Fruit fly (Drosophila melanogaster) whole organism, larva: Measurements from ENCODE around the gene Tgs1.

Experiments used
- noc ChIP-seq: fragments of 200-800 bp; sonication (Bioruptor generic); optimal IDR thresholded peaks from 3 replicates; lab custom pipeline; 2019; ENCODE audit warnings: missing biosample characterization, mild to moderate bottlenecking, missing genetic modification characterization, moderate library complexity

Tgs1 gene

DNA sequence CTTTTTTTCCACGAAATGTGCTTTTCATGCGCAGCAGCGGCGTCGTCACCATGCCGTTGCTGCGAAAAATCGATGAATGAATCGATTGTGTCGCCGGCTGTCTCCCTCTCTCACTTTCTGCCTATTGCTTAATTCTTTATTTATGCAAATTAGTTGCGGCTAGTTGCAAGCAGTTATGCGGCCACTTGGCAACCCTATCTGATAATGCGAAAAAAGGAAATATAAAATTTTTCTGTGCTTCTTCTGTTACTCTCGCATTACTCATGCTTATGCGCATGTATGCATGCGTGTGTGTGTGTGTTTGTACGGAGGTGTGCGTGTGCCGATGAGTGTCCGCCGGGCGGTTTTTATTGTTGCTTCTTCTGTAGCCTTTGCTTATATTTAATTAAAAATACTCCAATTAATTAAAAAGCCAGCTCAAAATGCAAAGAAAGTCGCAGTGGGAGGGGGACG is 11.6 kb upstream of the Tgs1 start:
- peak; percentile 4 for TF ChIP-seq noc (tag; lab: Kevin White, UChicago)

DNA sequence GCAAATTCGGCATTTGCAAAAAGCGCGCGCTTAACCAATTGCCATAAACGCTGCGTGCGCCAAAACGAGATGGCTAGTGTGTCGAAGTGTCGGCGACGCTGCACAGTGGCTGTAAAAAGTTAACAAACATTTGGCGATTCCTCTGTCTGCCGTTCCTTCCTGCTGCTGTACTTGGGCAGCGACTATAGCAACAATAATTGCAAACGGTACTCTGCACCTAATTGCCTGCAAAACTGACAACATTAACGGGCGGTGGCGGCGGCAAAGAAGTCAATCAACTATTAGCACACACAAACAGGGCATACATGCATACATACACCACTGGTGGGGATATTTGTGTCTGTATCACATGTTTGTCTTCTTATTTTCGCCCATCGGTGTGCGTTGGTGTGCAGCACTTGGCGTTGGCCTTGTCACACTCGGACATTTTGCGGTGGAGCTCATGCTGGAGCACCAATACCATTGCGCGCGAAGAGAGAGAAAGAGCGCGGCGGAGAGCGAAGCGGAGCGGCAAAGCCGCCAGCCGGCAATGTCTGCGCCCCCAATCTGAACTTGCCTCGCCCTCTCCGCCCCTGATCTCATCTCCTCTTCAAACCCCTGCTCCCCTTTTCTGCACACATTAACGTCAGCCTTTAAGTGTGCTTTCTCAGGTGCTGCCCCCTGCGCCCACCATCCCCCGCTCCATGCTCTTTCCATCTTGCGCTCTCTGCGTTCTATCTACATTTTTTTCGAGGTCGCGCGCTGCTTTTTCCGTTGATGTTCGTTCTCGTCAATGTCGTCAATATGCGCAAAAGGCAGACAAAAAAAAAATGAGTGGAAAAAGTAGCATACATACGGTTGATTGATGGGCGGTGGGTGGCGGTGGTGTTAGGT is 10.9 kb upstream of the Tgs1 start:
- TF ChIP-seq noc (tag; lab: Kevin White, UChicago), result peak; percentile 70

dm6 chr3R:18245044-18245596 is 10.2 kb upstream of the Tgs1 start:
- TF ChIP-seq noc (tag; lab: Kevin White, UChicago), result no peak

- no peak for TF ChIP-seq noc (tag; lab: Kevin White, UChicago)
Observed at dm6 chr3R:18246041-18246440, 9.3 kb upstream of the Tgs1 start.

DNA sequence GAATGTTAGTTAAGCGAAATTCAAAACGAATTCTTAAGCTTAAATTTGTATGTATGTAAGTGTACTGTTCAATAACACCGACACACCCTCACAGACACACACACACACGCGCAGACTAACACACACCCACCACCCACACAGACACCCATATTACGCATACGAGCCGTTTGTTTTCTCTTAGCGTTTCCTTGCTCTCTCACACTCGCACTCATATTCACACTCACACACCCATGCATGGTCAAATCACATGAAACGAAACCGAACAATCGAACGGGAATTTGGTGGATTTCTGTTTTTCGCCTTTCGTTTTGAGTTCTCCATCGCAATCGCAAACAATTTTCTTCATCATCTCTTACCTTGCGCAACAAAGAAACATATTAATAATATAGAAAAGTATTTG is 6.1 kb upstream of the Tgs1 start:
- no peak for TF ChIP-seq noc (tag; lab: Kevin White, UChicago)

dm6 chr3R:18250815-18251214 is 4.5 kb upstream of the Tgs1 start, which contains the start of gene CG18598:
TSS of gene CG18598 (plus strand) at chr3R:18251115.
- no peak for TF ChIP-seq noc (tag; lab: Kevin White, UChicago)

DNA sequence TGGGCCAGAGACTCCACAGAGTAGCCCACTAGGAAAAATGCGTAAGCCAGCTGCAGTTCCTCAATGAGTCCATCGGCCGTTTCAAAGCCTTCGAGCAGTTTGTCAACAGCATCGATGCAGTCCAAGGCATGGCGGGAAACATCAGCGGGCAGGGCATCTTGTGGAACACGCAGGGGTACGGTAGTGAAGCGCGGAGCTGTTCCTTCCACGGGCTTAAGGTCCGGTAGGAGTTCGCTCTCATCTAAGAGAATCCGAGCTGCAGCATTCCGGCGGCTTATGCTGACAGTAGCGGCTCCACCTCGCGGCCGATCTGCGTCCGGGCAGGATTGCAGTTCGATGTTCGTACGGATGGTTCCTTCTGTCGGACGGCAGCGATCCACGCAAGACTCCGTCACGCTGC is 3.5 kb upstream of the Tgs1 start:
- no peak for TF ChIP-seq noc (tag; lab: Kevin White, UChicago)

- TF ChIP-seq noc (tag; lab: Kevin White, UChicago), result no peak
Observed at dm6 chr3R:18252578-18252977, 2.8 kb upstream of the Tgs1 start, which contains the start of gene CG12320. TSS of gene CG12320 (minus strand) at chr3R:18252734.

dm6 chr3R:18260016-18260415 is 4.7 kb downstream of the Tgs1 start:
- no peak for TF ChIP-seq noc (tag; lab: Kevin White, UChicago)

DNA sequence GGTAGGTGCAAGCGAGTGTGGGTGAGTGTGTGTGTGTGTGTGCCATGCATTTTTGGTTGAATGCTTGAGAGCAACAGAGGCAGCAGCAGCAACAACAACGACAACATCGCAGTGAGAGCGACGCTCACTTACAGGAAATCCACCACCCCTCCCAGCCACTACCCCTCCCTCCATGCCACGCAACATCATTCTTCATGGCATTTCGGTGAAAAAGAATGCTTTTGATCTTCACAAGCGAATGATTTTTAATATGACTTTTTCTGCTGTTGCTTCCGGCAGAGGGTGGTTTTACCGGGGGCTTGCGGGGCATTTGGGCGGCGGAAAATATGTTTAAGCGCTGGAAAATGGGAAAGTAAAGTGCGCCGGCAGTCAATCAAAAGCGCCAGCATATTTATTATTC is 6.3 kb downstream of the Tgs1 start:
- no peak for TF ChIP-seq noc (tag; lab: Kevin White, UChicago)

dm6 chr3R:18265275-18265674 is 9.9 kb downstream of the Tgs1 start:
- no peak for TF ChIP-seq noc (tag; lab: Kevin White, UChicago)

DNA sequence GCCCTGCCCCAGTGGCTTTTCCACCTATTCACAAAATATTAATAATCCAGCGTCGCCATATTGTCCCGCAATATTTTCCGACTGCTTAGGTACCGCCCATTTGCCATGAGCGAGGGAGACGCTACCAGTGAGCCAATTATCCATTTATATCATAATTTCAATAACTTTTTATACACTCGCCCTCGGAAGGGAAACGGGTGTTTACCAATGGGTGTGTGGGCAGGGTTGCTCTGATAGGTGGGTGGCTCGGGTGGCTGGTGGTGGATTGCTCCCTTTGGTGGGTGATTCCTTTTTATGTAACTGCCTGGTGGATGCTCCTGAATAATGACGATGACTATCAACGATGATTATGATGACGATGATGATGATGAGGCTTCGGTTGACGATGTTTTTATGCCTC is 11.3 kb downstream of the Tgs1 start:
- no peak for TF ChIP-seq noc (tag; lab: Kevin White, UChicago)

- no peak for TF ChIP-seq noc (tag; lab: Kevin White, UChicago)
Observed at dm6 chr3R:18267489-18267888, 12.2 kb downstream of the Tgs1 start, which contains the start of gene CG18599. TSS of gene CG18599 (plus strand) at chr3R:18267789.

dm6 chr3R:18269744-18270348 is 14.5 kb downstream of the Tgs1 start:
- TF ChIP-seq noc (tag; lab: Kevin White, UChicago), result no peak

DNA sequence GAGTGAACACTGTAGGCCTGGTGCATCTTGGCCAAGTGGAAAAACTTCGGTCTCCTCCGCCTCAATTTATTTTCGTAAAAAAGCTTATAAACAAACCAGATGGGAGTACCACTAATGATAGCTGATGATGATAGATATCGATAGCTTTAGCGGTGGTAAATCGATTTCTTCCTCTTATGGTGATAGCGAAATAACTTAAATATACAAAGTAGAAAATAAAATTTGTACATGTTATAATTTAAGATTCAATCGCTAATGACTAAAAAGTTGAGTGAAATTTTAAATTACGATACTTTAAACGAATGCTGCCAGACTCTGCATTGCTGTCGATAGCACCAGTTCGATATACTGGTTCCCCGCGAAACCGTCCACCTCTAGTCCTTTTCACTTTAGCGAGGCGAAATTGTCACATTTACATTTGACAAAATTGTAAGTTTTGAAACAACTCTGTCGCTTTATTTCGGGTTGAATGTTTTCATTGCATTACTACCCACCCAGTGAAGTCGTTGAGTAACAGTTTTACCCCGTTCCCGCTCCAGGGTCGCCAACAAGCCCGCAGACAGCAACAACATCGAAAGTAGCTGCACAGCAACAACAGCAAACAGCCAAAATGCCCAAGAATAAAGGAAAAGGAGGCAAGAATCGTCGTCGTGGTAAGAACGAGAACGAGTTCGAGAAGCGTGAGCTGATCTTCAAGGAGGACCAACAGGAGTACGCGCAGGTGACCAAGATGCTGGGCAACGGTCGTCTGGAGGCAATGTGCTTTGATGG is 19.2 kb downstream of the Tgs1 start, which contains the start of the genes Vps39 and eIF1A:
Gene Vps39, minus strand, starts transcription at position 119 of the 771 bp plus-strand sequence.
Gene eIF1A, plus strand, starts transcription at position 338 of the 771 bp plus-strand sequence.
- no peak for TF ChIP-seq noc (tag; lab: Kevin White, UChicago)
